Worm (Caenorhabditis elegans): Measurements from ENCODE around the gene R160.5.

DNA sequence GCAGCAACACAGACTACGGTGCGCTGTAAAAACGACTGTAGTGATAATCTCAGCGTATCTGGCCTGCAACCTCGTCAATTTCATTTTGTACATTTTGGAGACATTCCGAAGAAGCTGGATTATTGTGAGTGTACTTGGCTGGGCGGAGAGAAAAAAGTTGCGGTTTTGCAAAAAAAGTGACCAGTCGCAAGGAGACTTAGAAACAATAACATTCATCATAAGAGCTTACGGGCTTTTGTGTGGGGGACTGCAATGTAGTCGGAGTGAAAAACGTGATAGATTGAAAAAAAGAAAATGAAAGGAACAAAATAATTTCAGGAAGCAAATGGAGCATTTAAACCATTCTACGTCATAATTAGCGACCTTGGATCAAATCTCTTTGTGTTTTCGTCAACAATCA is 37.8 kb upstream of the R160.5 start:
- TF ChIP-seq klf-2 (GFP tag; conservative IDR thresholded peaks at IDR 0.05) (no peak), ztf-23 (GFP tag; IDR thresholded peaks at IDR 0.05) (no peak), T22C8.4 (GFP tag; IDR thresholded peaks at IDR 0.05) (no peak), cog-1 (tag; optimal IDR thresholded peaks at IDR 0.05) (no peak)

All from whole organism, midembryonic.